Worm (Caenorhabditis elegans) whole organism, mixed stage, embryonic: ENCODE results near the gene ugt-13.

Experiments used
- cnd-1 ChIP-seq: fragments of 200-800 bp; sonication (Bioruptor generic); optimal IDR thresholded peaks from 2 replicates; lab custom pipeline; 2018; ENCODE audit warnings: mild to moderate bottlenecking, missing genetic modification characterization, missing compliant biosample characterization
- elt-1 ChIP-seq: sonication (generic microtip); optimal IDR thresholded peaks from 2 replicates; lab custom pipeline; 2017; ENCODE audit warnings: missing genetic modification characterization, mild to moderate bottlenecking, missing compliant biosample characterization, antibody characterized with exemption, moderate library complexity, borderline replicate concordance; ENCODE audit not compliant: insufficient read depth
- lsy-2 ChIP-seq: fragments of 150-350 bp; optimal IDR thresholded peaks from 2 replicates; lab custom pipeline; 2014; ENCODE audit warnings: missing biosample characterization, missing genetic modification characterization
- nhr-76 ChIP-seq: sonication (generic microtip); optimal IDR thresholded peaks from 2 replicates; lab custom pipeline; 2017; ENCODE audit warnings: missing biosample characterization, missing genetic modification characterization
- pha-4 ChIP-seq: fragments of 150-350 bp; optimal IDR thresholded peaks from 2 replicates; lab custom pipeline; 2018; ENCODE audit warnings: missing biosample characterization, missing genetic modification reagents, missing genetic modification characterization
- snpc-4 ChIP-seq: fragments of 150-350 bp; optimal IDR thresholded peaks from 2 replicates; lab custom pipeline; 2014; ENCODE audit warnings: missing biosample characterization, missing genetic modification characterization
- unc-39 ChIP-seq: fragments of 150-350 bp; optimal IDR thresholded peaks from 2 replicates; lab custom pipeline; 2014; ENCODE audit warnings: missing biosample characterization, missing genetic modification characterization
- ztf-11 ChIP-seq: fragments of 150-350 bp; optimal IDR thresholded peaks from 2 replicates; lab custom pipeline; 2014; ENCODE audit warnings: missing biosample characterization, missing genetic modification characterization

- no peak for TF ChIP-seq ztf-11
- TF ChIP-seq pha-4 (tag; lab: Kevin White, UChicago), result no peak
- no peak for TF ChIP-seq unc-39
- TF ChIP-seq snpc-4 (tag; lab: Kevin White, UChicago), result no peak
- no peak for TF ChIP-seq elt-1 (tag; lab: Kevin White, UChicago)
- no peak for TF ChIP-seq nhr-76 (tag; lab: Kevin White, UChicago)
- no peak for TF ChIP-seq cnd-1 (tag; lab: Kevin White, UChicago)
- no peak for TF ChIP-seq lsy-2 (tag; lab: Kevin White, UChicago)
These were observed 40.0 kb upstream of the ugt-13 start for ce11 chrV:4868698-4869097.
